Worm (Caenorhabditis elegans) whole organism, young adult: ENCODE results near the gene R10F2.5.

Experiments
- Y53G8AR.9 ChIP-seq: fragments of 200-800 bp; sonication (Bioruptor generic); conservative IDR thresholded peaks from 2 replicates; pipeline ENCODE4 v1.3.6; 2022; ENCODE audit warnings: missing genetic modification reagents, missing genetic modification characterization, missing compliant biosample characterization
- akir-1 ChIP-seq: fragments of 200-800 bp; sonication (Bioruptor generic); optimal IDR thresholded peaks from 2 replicates; lab custom pipeline; 2018; ENCODE audit warnings: mild to moderate bottlenecking, missing genetic modification characterization, moderate library complexity, missing compliant biosample characterization
- athp-1 ChIP-seq: sonication (generic microtip); optimal IDR thresholded peaks from 2 replicates; lab custom pipeline; 2017; ENCODE audit warnings: mild to moderate bottlenecking, missing genetic modification characterization, missing compliant biosample characterization
- ccch-3 ChIP-seq: fragments of 200-800 bp; sonication (Bioruptor generic); optimal IDR thresholded peaks from 2 replicates; lab custom pipeline; 2018; ENCODE audit warnings: mild to moderate bottlenecking, missing genetic modification characterization, missing compliant biosample characterization
- him-1 ChIP-seq: sonication (generic microtip); optimal IDR thresholded peaks from 2 replicates; lab custom pipeline; 2016; ENCODE audit warnings: missing genotype, missing genetic modification reagents, missing genetic modification characterization, missing compliant biosample characterization
- nhr-80 ChIP-seq: sonication (generic microtip); optimal IDR thresholded peaks from 2 replicates; lab custom pipeline; 2016; ENCODE audit warnings: missing genetic modification characterization, missing compliant biosample characterization

- TF ChIP-seq akir-1 (GFP tag; lab: Kevin White, UChicago): no peak
- TF ChIP-seq nhr-80 (tag; lab: Kevin White, UChicago): no peak
- TF ChIP-seq him-1 (tag; lab: Kevin White, UChicago): no peak
- TF ChIP-seq Y53G8AR.9 (GFP tag; lab: Robert Waterston, UW): no peak
- no peak for TF ChIP-seq athp-1 (tag; lab: Kevin White, UChicago)
- TF ChIP-seq ccch-3 (GFP tag; lab: Kevin White, UChicago): no peak
Measured at ce11 chrIII:2941578-2941977, 17.0 kb upstream of the R10F2.5 start.
